Fruit fly (Drosophila melanogaster) whole organism, wandering third instar larva: ENCODE data around the gene CG11816.

Source experiments
- Abd-B ChIP-seq: fragments of >200 bp; optimal IDR thresholded peaks from 2 replicates; lab custom pipeline; 2017; ENCODE audit warnings: missing biosample characterization, missing genetic modification characterization
- CG32264 ChIP-seq: fragments of 200-800 bp; sonication (Bioruptor generic); optimal IDR thresholded peaks from 2 replicates; lab custom pipeline; 2016; ENCODE audit warnings: missing biosample characterization, missing genetic modification characterization
- CG9705 ChIP-seq: fragments of 200-800 bp; sonication (Bioruptor generic); optimal IDR thresholded peaks from 2 replicates; lab custom pipeline; 2018; ENCODE audit warnings: missing biosample characterization, mild to moderate bottlenecking, missing genetic modification characterization
- CrebA ChIP-seq: fragments of 200-800 bp; sonication (Bioruptor generic); optimal IDR thresholded peaks from 2 replicates; lab custom pipeline; 2016; ENCODE audit warnings: missing biosample characterization, mild to moderate bottlenecking, missing genetic modification characterization, borderline replicate concordance
- Dif ChIP-seq: fragments of 200-275, 200-300 bp; sonication (Bioruptor generic); optimal IDR thresholded peaks from 2 replicates; lab custom pipeline; 2018; ENCODE audit warnings: missing biosample characterization, missing genetic modification characterization; ENCODE audit not compliant: partially characterized antibody
- GATAd ChIP-seq: sonication (Bioruptor generic); optimal IDR thresholded peaks from 2 replicates; lab custom pipeline; 2016; ENCODE audit warnings: missing biosample characterization, missing genetic modification characterization
- HLH106 ChIP-seq: fragments of 200-800 bp; optimal IDR thresholded peaks from 3 replicates; lab custom pipeline; 2019; ENCODE audit warnings: missing biosample characterization, mild to moderate bottlenecking, missing genetic modification characterization, moderate library complexity
- Hnf4 ChIP-seq: fragments of 200-800 bp; sonication (Bioruptor generic); optimal IDR thresholded peaks from 2 replicates; lab custom pipeline; 2016; ENCODE audit warnings: missing biosample characterization, mild to moderate bottlenecking, missing genetic modification characterization
- Hr83 ChIP-seq: fragments of 200-300 bp; sonication (Bioruptor generic); optimal IDR thresholded peaks from 2 replicates; lab custom pipeline; 2016; ENCODE audit warnings: missing biosample characterization, mild to moderate bottlenecking, missing genetic modification characterization, moderate library complexity; ENCODE audit not compliant: poor library complexity, severe bottlenecking
- Jra ChIP-seq: sonication (Bioruptor generic); optimal IDR thresholded peaks from 2 replicates; lab custom pipeline; 2016; ENCODE audit warnings: missing biosample characterization, missing genetic modification characterization
- Mio ChIP-seq: sonication (Bioruptor generic); optimal IDR thresholded peaks from 2 replicates; lab custom pipeline; 2016; ENCODE audit warnings: missing biosample characterization, missing genetic modification characterization
- Myc ChIP-seq: fragments of >200 bp; optimal IDR thresholded peaks from 2 replicates; lab custom pipeline; 2017
- N ChIP-seq: fragments of >200 bp; optimal IDR thresholded peaks from 2 replicates; lab custom pipeline; 2018; ENCODE audit warnings: missing biosample characterization, missing external identifiers, missing genetic modification characterization
- OdsH ChIP-seq: fragments of 200-800 bp; sonication (Bioruptor generic); optimal IDR thresholded peaks from 2 replicates; lab custom pipeline; 2016; ENCODE audit warnings: missing biosample characterization, mild to moderate bottlenecking, missing genetic modification characterization
- Rel ChIP-seq, 2 experiments: fragments of 200-800 bp; sonication (Bioruptor generic) in 1 of 2; optimal IDR thresholded peaks; 2 replicates in 1 of 2; 3 replicates in 1 of 2; lab custom pipeline; 2016 to 2019; ENCODE audit warnings: mild to moderate bottlenecking in 2 of 2, missing biosample characterization in 2 of 2, missing genetic modification characterization in 2 of 2, moderate library complexity in 1 of 2
- Sp1 ChIP-seq: fragments of 200-800 bp; sonication (Bioruptor generic); optimal IDR thresholded peaks from 3 replicates; lab custom pipeline; 2019; ENCODE audit warnings: missing biosample characterization, mild to moderate bottlenecking, missing genetic modification characterization, moderate library complexity
- Vsx2 ChIP-seq: fragments of 200-300, 225-300 bp; sonication (Bioruptor generic); optimal IDR thresholded peaks from 2 replicates; lab custom pipeline; 2018; ENCODE audit warnings: missing biosample characterization, missing genetic modification characterization; ENCODE audit not compliant: partially characterized antibody
- br ChIP-seq: fragments of 200-800 bp; sonication (Bioruptor generic); optimal IDR thresholded peaks from 2 replicates; lab custom pipeline; 2016; ENCODE audit warnings: missing biosample characterization, missing genetic modification characterization
- brk ChIP-seq: fragments of 200-800 bp; sonication (Bioruptor generic); optimal IDR thresholded peaks from 2 replicates; lab custom pipeline; 2016; ENCODE audit warnings: missing biosample characterization, mild to moderate bottlenecking, missing genetic modification characterization
- dl ChIP-seq, 2 experiments: fragments of 175-275, 200-275 bp in 1 of 2; fragments of 200-275 bp in 1 of 2; sonication (Bioruptor generic); optimal IDR thresholded peaks; lab custom pipeline; 2018; ENCODE audit warnings: mild to moderate bottlenecking in 2 of 2, missing biosample characterization in 2 of 2, missing genetic modification characterization in 2 of 2, moderate library complexity in 2 of 2; ENCODE audit not compliant: partially characterized antibody in 2 of 2, insufficient read depth in 1 of 2
- dsf ChIP-seq: sonication (Bioruptor generic); optimal IDR thresholded peaks from 2 replicates; lab custom pipeline; 2016; ENCODE audit warnings: missing biosample characterization, missing genetic modification characterization, borderline replicate concordance
- ey ChIP-seq: fragments of 200-800 bp; sonication (Bioruptor generic); optimal IDR thresholded peaks from 2 replicates; lab custom pipeline; 2016; ENCODE audit warnings: missing biosample characterization, missing genetic modification characterization
- foxo ChIP-seq, 2 experiments: fragments of 200-800 bp; sonication (Bioruptor generic); optimal IDR thresholded peaks; 2 replicates in 1 of 2; 3 replicates in 1 of 2; lab custom pipeline; 2016 to 2017; ENCODE audit warnings: missing biosample characterization in 2 of 2, missing genetic modification characterization in 2 of 2
- fru ChIP-seq: fragments of 200-800 bp; sonication (Bioruptor generic); optimal IDR thresholded peaks from 3 replicates; lab custom pipeline; 2016; ENCODE audit warnings: missing biosample characterization, mild to moderate bottlenecking, missing genetic modification characterization
- h ChIP-seq: fragments of 200-800 bp; sonication (Bioruptor generic); optimal IDR thresholded peaks from 3 replicates; lab custom pipeline; 2016; ENCODE audit warnings: missing biosample characterization, mild to moderate bottlenecking, missing genetic modification characterization
- lola ChIP-seq: fragments of >200 bp; optimal IDR thresholded peaks from 2 replicates; lab custom pipeline; 2017; ENCODE audit warnings: missing biosample characterization, missing genetic modification characterization
- psq ChIP-seq: fragments of 200-800 bp; sonication (Bioruptor generic); optimal IDR thresholded peaks from 3 replicates; lab custom pipeline; 2017; ENCODE audit warnings: missing biosample characterization, mild to moderate bottlenecking, missing genetic modification characterization, moderate library complexity
- rgr ChIP-seq: fragments of 200-800 bp; sonication (Bioruptor generic); optimal IDR thresholded peaks from 3 replicates; lab custom pipeline; 2016; ENCODE audit warnings: missing biosample characterization, mild to moderate bottlenecking, missing genetic modification characterization
- sage ChIP-seq: fragments of 200-800 bp; sonication (Bioruptor generic); optimal IDR thresholded peaks from 2 replicates; lab custom pipeline; 2016; ENCODE audit warnings: missing biosample characterization, mild to moderate bottlenecking, missing genetic modification characterization
- sv ChIP-seq: fragments of 200-800 bp; sonication (Bioruptor generic); optimal IDR thresholded peaks from 3 replicates; lab custom pipeline; 2016; ENCODE audit warnings: missing biosample characterization, missing genetic modification characterization
- tai ChIP-seq: sonication (Bioruptor generic); optimal IDR thresholded peaks from 2 replicates; lab custom pipeline; 2016; ENCODE audit warnings: missing biosample characterization, missing genetic modification characterization

Gene CG11816

DNA sequence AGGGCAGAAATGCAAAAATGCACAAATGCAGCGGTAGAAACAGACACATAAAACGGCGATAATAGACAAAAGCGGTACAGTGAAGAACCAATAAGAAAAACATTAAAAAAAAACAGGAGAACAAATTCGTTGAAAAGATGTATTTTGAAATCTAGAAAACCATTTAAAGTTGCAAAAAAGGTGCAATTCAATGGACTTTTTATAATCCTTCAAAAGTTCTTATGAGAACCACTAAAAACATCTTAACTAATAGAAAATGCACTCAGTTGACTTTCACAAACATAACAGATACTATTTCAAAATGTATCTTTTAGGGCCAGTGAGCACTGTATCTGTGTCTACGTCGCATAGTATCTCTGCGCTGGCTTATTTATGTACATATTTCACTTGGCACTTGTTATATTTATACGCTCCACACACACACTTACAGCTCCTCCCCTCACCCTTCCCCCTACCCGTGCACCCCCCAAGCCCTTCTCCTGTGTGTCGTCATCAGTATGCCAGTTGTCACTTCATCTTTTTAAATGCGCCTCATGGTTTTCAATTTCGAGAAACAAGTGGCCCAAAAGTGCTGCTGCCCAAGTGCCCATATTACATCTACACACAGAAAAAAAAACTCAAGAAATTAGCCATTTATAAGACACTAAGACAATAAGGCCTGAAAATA is 10.0 kb upstream of the CG11816 start:
- TF ChIP-seq Myc (lab: Kevin White, UChicago) (no peak), fru (GFP tag; lab: Kevin White, UChicago) (no peak), dl (GFP tag; optimal IDR thresholded peaks at IDR 0.05; lab: Kevin White, UChicago; ENCODE audit: insufficient read depth in 1 of 2, partially characterized antibody in 2 of 2) (no peak), foxo (GFP tag; optimal IDR thresholded peaks at IDR 0.05; lab: Kevin White, UChicago) (no peak), Vsx2 (no peak), HLH106 (no peak), sv (GFP tag; lab: Kevin White, UChicago) (no peak), CrebA (GFP tag; lab: Kevin White, UChicago) (no peak), Mio (no peak), br (no peak), lola (GFP tag; lab: Kevin White, UChicago) (no peak), CG32264 (GFP tag; lab: Kevin White, UChicago) (no peak), h (GFP tag; lab: Kevin White, UChicago) (no peak), brk (no peak), Abd-B (GFP tag; lab: Kevin White, UChicago) (no peak), OdsH (no peak)

DNA sequence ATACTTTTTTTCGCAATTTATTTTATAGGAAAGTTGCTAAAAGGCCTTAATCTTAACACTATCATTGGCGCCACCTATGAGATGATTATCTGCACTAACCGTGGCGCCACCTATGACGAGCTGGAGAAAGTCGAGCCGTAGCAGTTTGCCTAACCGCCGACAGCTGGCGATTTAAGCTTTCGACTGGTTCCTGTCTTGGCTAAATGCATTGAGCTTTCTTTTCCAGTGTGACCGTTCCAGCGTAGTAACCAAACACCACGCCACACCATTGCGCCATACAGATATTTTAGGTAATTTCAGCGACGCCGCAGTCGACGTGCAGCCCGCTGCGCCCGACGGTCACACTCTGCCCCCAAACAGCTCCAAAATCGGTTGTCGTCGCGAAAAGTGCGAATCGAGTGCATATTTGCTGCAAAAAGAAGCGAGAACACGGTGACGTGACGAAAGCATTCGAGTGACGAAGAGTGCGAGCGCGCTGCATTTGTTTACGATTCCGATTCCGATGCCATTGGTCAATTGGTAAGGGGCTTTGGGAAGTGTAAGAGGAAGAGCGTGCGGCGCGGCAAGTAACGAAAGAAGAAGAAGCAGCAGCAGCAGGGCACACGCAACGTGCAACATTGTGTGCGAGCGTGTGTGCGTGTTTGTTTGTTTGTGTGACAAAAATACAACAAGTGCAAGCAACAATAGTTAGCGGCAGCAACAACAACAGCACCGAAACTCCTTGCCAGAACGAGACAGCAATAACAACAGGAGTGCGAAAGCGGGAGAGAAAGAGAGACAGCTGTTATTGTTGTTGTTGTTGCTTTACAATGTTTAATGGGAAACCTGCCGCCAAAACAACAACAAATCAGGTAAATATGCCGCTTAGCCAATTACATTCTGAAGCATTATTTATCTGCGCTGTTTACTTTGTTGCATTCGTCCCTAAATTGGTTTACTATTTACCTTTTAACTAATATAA is 8.2 kb upstream of the CG11816 start, which contains the start of the genes CG46311 and Tpst:
TSS of gene CG46311 (plus strand) at position 341 of the 961 bp plus-strand sequence.
TSS of gene Tpst (plus strand) at position 341 of the 961 bp plus-strand sequence.
- peak; percentile 35 for TF ChIP-seq br
- peak; percentile 43 for TF ChIP-seq HLH106
- TF ChIP-seq h (GFP tag; lab: Kevin White, UChicago): peak; percentile 54
- TF ChIP-seq N (GFP tag; lab: Kevin White, UChicago): no peak
- TF ChIP-seq tai (GFP tag; lab: Kevin White, UChicago): peak; percentile 47
- no peak for TF ChIP-seq dl (GFP tag; optimal IDR thresholded peaks at IDR 0.05; lab: Kevin White, UChicago; ENCODE audit: insufficient read depth in 1 of 2, partially characterized antibody in 2 of 2)
- TF ChIP-seq foxo (GFP tag; optimal IDR thresholded peaks at IDR 0.05; lab: Kevin White, UChicago): peak in 1 of 2 experiments; percentile 71
- peak; percentile 46 for TF ChIP-seq rgr (GFP tag; lab: Kevin White, UChicago)
- TF ChIP-seq CG9705 (GFP tag; lab: Kevin White, UChicago): peak; percentile 22
- peak; percentile 71 for TF ChIP-seq Myc (lab: Kevin White, UChicago)
- TF ChIP-seq Rel (GFP tag; optimal IDR thresholded peaks at IDR 0.05; lab: Kevin White, UChicago): no peak
- TF ChIP-seq Rel (tag; optimal IDR thresholded peaks at IDR 0.05; lab: Kevin White, UChicago): peak; percentile 50
- peak; percentile 41 for TF ChIP-seq psq (GFP tag; lab: Kevin White, UChicago)
- peak; percentile 28 for TF ChIP-seq ey (GFP tag; lab: Kevin White, UChicago)
- TF ChIP-seq Sp1 (GFP tag; lab: Kevin White, UChicago): peak; percentile 49
- TF ChIP-seq Dif (GFP tag; lab: Kevin White, UChicago): peak; percentile 44
- TF ChIP-seq OdsH: peak; percentile 53
- TF ChIP-seq CG32264 (GFP tag; lab: Kevin White, UChicago): no peak
- TF ChIP-seq fru (GFP tag; lab: Kevin White, UChicago): peak; percentile 40
- peak; percentile 9 for TF ChIP-seq Hr83 (GFP tag; lab: Kevin White, UChicago)
- peak; percentile 1 for TF ChIP-seq Jra (GFP tag; lab: Kevin White, UChicago)
- peak; percentile 48 for TF ChIP-seq Hnf4 (GFP tag; lab: Kevin White, UChicago)
- TF ChIP-seq sv (GFP tag; lab: Kevin White, UChicago): peak; percentile 24
- no peak for TF ChIP-seq GATAd (GFP tag; lab: Kevin White, UChicago)
- no peak for TF ChIP-seq dsf (GFP tag; lab: Kevin White, UChicago)

DNA sequence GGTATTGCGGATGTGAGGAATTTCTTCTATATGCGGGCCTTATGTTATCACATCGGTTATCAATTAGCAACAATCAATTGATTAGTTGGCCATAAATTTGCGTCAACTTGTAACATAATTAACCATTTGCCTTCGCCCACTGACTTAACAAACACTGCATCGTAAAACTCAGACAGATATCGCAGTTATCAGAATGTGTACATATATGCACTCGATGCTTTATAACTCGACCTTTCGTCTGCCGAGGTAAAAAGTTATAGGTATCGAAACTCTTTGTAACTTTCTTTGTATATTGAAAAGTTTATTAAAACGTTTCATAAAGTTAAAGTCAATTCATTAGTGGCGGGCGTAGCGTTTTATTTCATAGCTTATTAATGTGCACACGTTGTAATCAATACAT is 7.4 kb upstream of the CG11816 start:
- TF ChIP-seq sage (GFP tag; lab: Kevin White, UChicago) (no peak), dl (GFP tag; optimal IDR thresholded peaks at IDR 0.05; lab: Kevin White, UChicago; ENCODE audit: insufficient read depth in 1 of 2, partially characterized antibody in 2 of 2) (no peak)
